Worm (Caenorhabditis elegans): ENCODE results near the gene Y57G11C.52.

Gene Y57G11C.52

DNA sequence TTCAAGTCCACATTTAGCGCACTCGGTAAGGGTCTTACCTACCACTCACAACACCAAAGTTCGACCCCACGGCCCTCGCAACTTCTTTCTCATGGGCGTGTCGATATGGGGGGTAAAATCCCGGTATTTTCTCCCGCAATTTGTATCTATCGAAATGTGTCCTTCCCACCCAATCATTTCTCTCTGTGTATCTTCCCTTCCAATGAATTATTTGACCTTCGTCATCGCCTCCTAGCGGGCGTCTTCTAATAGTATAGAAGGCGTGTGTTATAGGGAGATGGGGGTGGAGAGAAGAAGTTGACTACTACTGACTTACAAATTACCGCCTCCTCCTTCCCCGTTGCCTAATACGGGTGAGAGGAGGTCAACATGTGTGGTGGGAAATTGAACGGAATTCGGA, 22.8 kb downstream of the Y57G11C.52 start (continued):
- TF ChIP-seq ces-1 (GFP tag; optimal IDR thresholded peaks at IDR 0.05) (no peak), ceh-63 (GFP tag; optimal IDR thresholded peaks at IDR 0.05) (no peak), efl-3 (GFP tag; optimal IDR thresholded peaks at IDR 0.05) (no peak), ceh-88 (GFP tag; IDR thresholded peaks at IDR 0.05) (no peak), elt-2 (tag; optimal IDR thresholded peaks at IDR 0.05) (no peak), tbx-2 (tag; optimal IDR thresholded peaks at IDR 0.05) (no peak), xbp-1 (tag; optimal IDR thresholded peaks at IDR 0.05) (no peak), ceh-8 (GFP tag; optimal IDR thresholded peaks at IDR 0.05) (no peak), lin-14 (GFP tag; optimal IDR thresholded peaks at IDR 0.05) (peak; percentile 62), mab-9 (GFP tag; IDR thresholded peaks at IDR 0.05) (no peak), mep-1 (tag; optimal IDR thresholded peaks at IDR 0.05) (peak; percentile 56), pqm-1 (tag; optimal IDR thresholded peaks at IDR 0.05) (no peak), alr-1 (tag; optimal IDR thresholded peaks at IDR 0.05; ENCODE audit: borderline replicate concordance) (no peak), mdl-1 (tag; optimal IDR thresholded peaks at IDR 0.05) (peak in 1 of 2 experiments; percentile 2), dsc-1 (tag; optimal IDR thresholded peaks at IDR 0.05) (no peak), nhr-11 (tag; optimal IDR thresholded peaks at IDR 0.05) (no peak), nhr-85 (tag) (peak; percentile 69), blmp-1 (tag; optimal IDR thresholded peaks at IDR 0.05) (peak; percentile 87), lin-15B (tag; optimal IDR thresholded peaks at IDR 0.05) (no peak), efl-1 (optimal IDR thresholded peaks at IDR 0.05) (no peak), efl-1 (GFP tag; optimal IDR thresholded peaks at IDR 0.05 in 1 of 2) (peak in 1 of 2 experiments; percentile 49), sptf-1 (tag; optimal IDR thresholded peaks at IDR 0.05) (no peak), grh-1 (GFP tag; IDR thresholded peaks at IDR 0.05) (peak; percentile 50; the same call in 1 of the 2 replicates), hpl-2 (GFP tag; optimal IDR thresholded peaks at IDR 0.05) (no peak), C34B4.2 (tag; optimal IDR thresholded peaks at IDR 0.05) (no peak), F16B12.6 (tag; optimal IDR thresholded peaks at IDR 0.05) (no peak)

DNA sequence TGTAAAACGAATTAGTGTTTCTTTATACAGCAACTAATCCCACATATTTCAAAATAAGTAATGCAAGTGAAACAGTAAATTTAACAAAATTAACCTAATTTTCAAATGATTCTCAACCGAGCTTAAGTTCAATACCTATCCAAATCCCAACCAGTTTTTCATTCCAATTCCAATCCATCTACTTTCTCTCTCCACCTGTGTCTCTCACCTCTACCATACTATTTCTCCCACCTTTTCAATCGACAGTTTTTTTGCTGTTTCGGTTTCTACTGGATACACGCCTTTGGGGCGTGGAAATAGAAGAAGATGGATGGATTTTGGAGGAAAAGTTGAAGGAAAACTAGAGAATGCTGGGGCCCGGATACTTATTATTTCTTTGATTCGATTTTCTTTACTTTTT, 23.9 kb downstream of the Y57G11C.52 start:
- no peak for TF ChIP-seq lsy-2 (tag; optimal IDR thresholded peaks at IDR 0.05)
- TF ChIP-seq fkh-4 (tag; optimal IDR thresholded peaks at IDR 0.05; ENCODE audit: borderline replicate concordance), result no peak
- no peak for TF ChIP-seq snpc-4 (tag; optimal IDR thresholded peaks at IDR 0.05)
- TF ChIP-seq sptf-1 (tag; optimal IDR thresholded peaks at IDR 0.05), result no peak
- TF ChIP-seq unc-98 (GFP tag; IDR thresholded peaks at IDR 0.05), result no peak
- TF ChIP-seq nhr-85 (tag), result peak; percentile 49
- TF ChIP-seq xbp-1 (tag; optimal IDR thresholded peaks at IDR 0.05), result no peak
- no peak for TF ChIP-seq efl-1 (optimal IDR thresholded peaks at IDR 0.05)
- peak in 1 of 2 experiments; percentile 60 for TF ChIP-seq efl-1 (GFP tag; optimal IDR thresholded peaks at IDR 0.05 in 1 of 2)
- no peak for TF ChIP-seq F16B12.6 (tag; optimal IDR thresholded peaks at IDR 0.05)
- peak; percentile 61 for TF ChIP-seq blmp-1 (tag; optimal IDR thresholded peaks at IDR 0.05)
- no peak for TF ChIP-seq ceh-8 (GFP tag; optimal IDR thresholded peaks at IDR 0.05)

DNA sequence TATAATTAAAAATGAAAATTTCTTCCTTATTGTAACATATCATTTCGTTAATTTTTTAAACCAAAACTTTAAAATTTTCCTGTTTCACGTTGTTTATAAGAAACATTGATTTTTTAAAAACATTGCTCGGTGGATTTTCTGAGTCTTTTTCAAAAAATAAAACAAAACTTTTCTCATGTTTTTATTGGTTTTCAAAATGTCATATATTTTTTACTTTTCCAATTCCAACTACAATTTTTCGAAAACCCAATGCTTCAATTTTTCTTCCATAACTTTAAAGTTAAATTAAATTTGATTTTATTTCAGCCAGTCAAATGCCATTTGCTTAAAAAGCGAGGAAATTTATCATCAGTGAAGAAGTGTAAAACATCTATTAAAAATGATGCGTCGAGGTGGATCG, 25.4 kb downstream of the Y57G11C.52 start, which contains the start of gene eps-8:
Gene eps-8, plus strand, starts transcription at position 301 of the 400 bp plus-strand sequence.
- no peak for TF ChIP-seq ceh-8 (GFP tag; optimal IDR thresholded peaks at IDR 0.05)
- TF ChIP-seq mdl-1 (tag; optimal IDR thresholded peaks at IDR 0.05), result no peak
- no peak for TF ChIP-seq nhr-84 (tag; optimal IDR thresholded peaks at IDR 0.05)
- TF ChIP-seq tlp-1 (tag; optimal IDR thresholded peaks at IDR 0.05), result no peak
- no peak for TF ChIP-seq nhr-77 (tag; optimal IDR thresholded peaks at IDR 0.05)
- no peak for TF ChIP-seq jun-1 (tag; optimal IDR thresholded peaks at IDR 0.05)
- TF ChIP-seq C16A3.4 (tag; optimal IDR thresholded peaks at IDR 0.05), result no peak
- TF ChIP-seq rnt-1 (tag; optimal IDR thresholded peaks at IDR 0.05), result no peak
- TF ChIP-seq isw-1 (GFP tag; IDR thresholded peaks at IDR 0.05), result no peak
- no peak for TF ChIP-seq aha-1 (tag; optimal IDR thresholded peaks at IDR 0.05)
- no peak for TF ChIP-seq sox-4 (tag; optimal IDR thresholded peaks at IDR 0.05)
- TF ChIP-seq mef-2 (tag; optimal IDR thresholded peaks at IDR 0.05), result no peak
- TF ChIP-seq irx-1 (tag; optimal IDR thresholded peaks at IDR 0.05), result no peak
- no peak for TF ChIP-seq alr-1 (tag; optimal IDR thresholded peaks at IDR 0.05; ENCODE audit: borderline replicate concordance)
- no peak for TF ChIP-seq lsy-2 (tag; optimal IDR thresholded peaks at IDR 0.05)
- no peak for TF ChIP-seq lin-39 (tag; optimal IDR thresholded peaks at IDR 0.05)
